Fruit fly (Drosophila melanogaster) whole organism, embryonic: ENCODE measurements around the gene CG14100.

Experiments used
- CG10543 ChIP-seq: fragments of 200-800 bp; sonication (Bioruptor generic); optimal IDR thresholded peaks from 3 replicates; lab custom pipeline; 2017; ENCODE audit warnings: missing biosample characterization, mild to moderate bottlenecking, missing genetic modification characterization, moderate library complexity
- CG11085 ChIP-seq: fragments of 200-800 bp; sonication (Bioruptor generic); IDR thresholded peaks from 2 replicates; pipeline ENCODE4 v1.3.6; 2022; ENCODE audit warnings: missing biosample characterization, missing genetic modification characterization
- CG11504 ChIP-seq: fragments of 200-800 bp; sonication (Bioruptor generic); optimal IDR thresholded peaks from 3 replicates; lab custom pipeline; 2019; ENCODE audit warnings: missing biosample characterization, mild to moderate bottlenecking, missing genetic modification characterization, moderate library complexity
- CG12104 ChIP-seq: fragments of 200-800 bp; sonication (Bioruptor generic); optimal IDR thresholded peaks from 3 replicates; lab custom pipeline; 2016; ENCODE audit warnings: missing biosample characterization, missing genetic modification characterization
- CG16815 ChIP-seq: fragments of 200-800 bp; sonication (Bioruptor generic); optimal IDR thresholded peaks from 3 replicates; lab custom pipeline; 2017; ENCODE audit warnings: missing biosample characterization, mild to moderate bottlenecking, missing genetic modification characterization
- CG17361 ChIP-seq: fragments of 200-800 bp; sonication (Bioruptor generic); IDR thresholded peaks from 3 replicates; pipeline ENCODE4 v1.3.6; 2022; ENCODE audit warnings: missing biosample characterization, missing genetic modification characterization
- CG17568 ChIP-seq: fragments of 200-800 bp; sonication (Bioruptor generic); optimal IDR thresholded peaks from 2 replicates; lab custom pipeline; 2018; ENCODE audit warnings: missing biosample characterization, mild to moderate bottlenecking, missing genetic modification characterization, moderate library complexity
- CG17829 ChIP-seq: fragments of 200-800 bp; optimal IDR thresholded peaks from 2 replicates; lab custom pipeline; 2019; ENCODE audit warnings: missing biosample characterization, mild to moderate bottlenecking, missing genetic modification characterization, moderate library complexity
- CG18599 ChIP-seq: fragments of 200-800 bp; sonication (Bioruptor generic); optimal IDR thresholded peaks from 3 replicates; lab custom pipeline; 2017; ENCODE audit warnings: missing biosample characterization, missing genetic modification characterization, mild to moderate bottlenecking, moderate library complexity, missing genetic modification reagents
- CG31365 ChIP-seq: fragments of 200-800 bp; sonication (Bioruptor generic); optimal IDR thresholded peaks from 2 replicates; lab custom pipeline; 2018; ENCODE audit warnings: missing biosample characterization, mild to moderate bottlenecking, missing genetic modification characterization
- CG3281 ChIP-seq: fragments of 200-800 bp; sonication (Bioruptor generic); optimal IDR thresholded peaks from 3 replicates; lab custom pipeline; 2017; ENCODE audit warnings: missing biosample characterization, mild to moderate bottlenecking, missing genetic modification characterization
- CG3838 ChIP-seq: fragments of 200-800 bp; sonication (Bioruptor generic); optimal IDR thresholded peaks from 3 replicates; lab custom pipeline; 2016; ENCODE audit warnings: missing biosample characterization, missing genetic modification characterization
- CG6254 ChIP-seq: fragments of 200-800 bp; sonication (Bioruptor generic); optimal IDR thresholded peaks from 3 replicates; lab custom pipeline; 2017; ENCODE audit warnings: mild to moderate bottlenecking, missing biosample characterization, missing genetic modification reagents, missing genetic modification characterization
- CG6791 ChIP-seq: fragments of 200-800 bp; sonication (Bioruptor generic); IDR thresholded peaks from 3 replicates; pipeline ENCODE4 v1.3.6; 2022; ENCODE audit warnings: missing biosample characterization, missing genetic modification characterization; ENCODE audit not compliant: partially characterized antibody
- CG7372 ChIP-seq: fragments of 200-800 bp; sonication (Bioruptor generic); IDR thresholded peaks from 2 replicates; pipeline ENCODE4 v1.3.6; 2022; ENCODE audit warnings: missing biosample characterization, missing genetic modification characterization
- CG7928 ChIP-seq: fragments of 200-800 bp; sonication (Bioruptor generic); optimal IDR thresholded peaks from 2 replicates; lab custom pipeline; 2017; ENCODE audit warnings: missing biosample characterization, mild to moderate bottlenecking, missing genetic modification characterization
- CG9876 ChIP-seq: fragments of 200-800 bp; sonication (Bioruptor generic); optimal IDR thresholded peaks from 2 replicates; lab custom pipeline; 2016; ENCODE audit warnings: missing biosample characterization, missing genetic modification characterization
- D19A ChIP-seq: fragments of 200-800 bp; optimal IDR thresholded peaks from 3 replicates; lab custom pipeline; 2019; ENCODE audit warnings: missing biosample characterization, mild to moderate bottlenecking, missing genetic modification characterization, moderate library complexity
- Dfd ChIP-seq, 2 experiments: fragments of >200 bp; optimal IDR thresholded peaks; 2 replicates each; lab custom pipeline; 2017; ENCODE audit warnings: missing biosample characterization in 2 of 2, missing genetic modification characterization in 2 of 2
- Drgx ChIP-seq: fragments of 200-800 bp; sonication (Bioruptor generic); IDR thresholded peaks from 2 replicates; pipeline ENCODE4 v1.3.6; 2022; ENCODE audit warnings: missing biosample characterization, missing genetic modification characterization
- E2f2 ChIP-seq: fragments of 200-800 bp; sonication (Bioruptor generic); IDR thresholded peaks from 2 replicates; pipeline ENCODE4 v1.3.6; 2022; ENCODE audit warnings: missing biosample characterization, missing genetic modification characterization
- Ets65A ChIP-seq: fragments of 200-800 bp; sonication (Bioruptor generic); peaks from one replicate; lab custom pipeline; 2016; ENCODE audit warnings: missing biosample characterization, missing genetic modification characterization
- Fer1 ChIP-seq: fragments of 200-800 bp; sonication (Bioruptor generic); optimal IDR thresholded peaks from 2 replicates; lab custom pipeline; 2017; ENCODE audit warnings: missing biosample characterization, mild to moderate bottlenecking, missing genetic modification characterization
- HLHmδ ChIP-seq: fragments of 200-800 bp; sonication (Bioruptor generic); optimal IDR thresholded peaks from 2 replicates; lab custom pipeline; 2018; ENCODE audit warnings: missing biosample characterization, mild to moderate bottlenecking, missing genetic modification characterization, moderate library complexity
- HmgZ ChIP-seq: fragments of 200-800 bp; sonication (Bioruptor generic); optimal IDR thresholded peaks from 2 replicates; lab custom pipeline; 2018; ENCODE audit warnings: missing biosample characterization, mild to moderate bottlenecking, missing genetic modification characterization
- Hmx ChIP-seq: fragments of 200-800 bp; sonication (Bioruptor generic); optimal IDR thresholded peaks from 2 replicates; lab custom pipeline; 2016; ENCODE audit warnings: missing biosample characterization, missing genetic modification characterization
- Lpt ChIP-seq: fragments of >200 bp; optimal IDR thresholded peaks from 2 replicates; lab custom pipeline; 2018; ENCODE audit warnings: missing biosample characterization, missing genetic modification characterization
- MESR4 ChIP-seq: fragments of 200-800 bp; sonication (Bioruptor generic); optimal IDR thresholded peaks from 2 replicates; lab custom pipeline; 2018; ENCODE audit warnings: missing biosample characterization, mild to moderate bottlenecking, missing genetic modification characterization, moderate library complexity
- Side ChIP-seq: fragments of 200-800 bp; sonication (Bioruptor generic); optimal IDR thresholded peaks from 2 replicates; lab custom pipeline; 2016; ENCODE audit warnings: missing biosample characterization, missing genetic modification characterization
- Six4 ChIP-seq: fragments of 200-800 bp; sonication (Bioruptor generic); optimal IDR thresholded peaks from 2 replicates; lab custom pipeline; 2016; ENCODE audit warnings: missing biosample characterization, missing genetic modification characterization
- ac ChIP-seq: fragments of 200-800 bp; sonication (Bioruptor generic); optimal IDR thresholded peaks from 3 replicates; lab custom pipeline; 2017; ENCODE audit warnings: missing biosample characterization, mild to moderate bottlenecking, missing genetic modification characterization
- bcd ChIP-seq: fragments of 200-800 bp; sonication (Bioruptor generic); optimal IDR thresholded peaks from 2 replicates; lab custom pipeline; 2017; ENCODE audit warnings: missing biosample characterization, mild to moderate bottlenecking, missing genetic modification characterization
- crc ChIP-seq: fragments of 200-800 bp; sonication (Bioruptor generic); optimal IDR thresholded peaks from 2 replicates; lab custom pipeline; 2016; ENCODE audit warnings: missing biosample characterization, missing genetic modification characterization
- crol ChIP-seq: fragments of 200-800 bp; sonication (Bioruptor generic); IDR thresholded peaks from 2 replicates; pipeline ENCODE4 v1.3.6; 2022; ENCODE audit warnings: missing biosample characterization, missing genetic modification characterization
- dmrt11E ChIP-seq: fragments of 200-800 bp; sonication (Bioruptor generic); optimal IDR thresholded peaks from 3 replicates; lab custom pipeline; 2018; ENCODE audit warnings: missing biosample characterization, mild to moderate bottlenecking, missing genetic modification characterization, moderate library complexity
- dysf ChIP-seq: fragments of 200-800 bp; sonication (Bioruptor generic); IDR thresholded peaks from 3 replicates; pipeline ENCODE4 v1.3.6; 2022; ENCODE audit warnings: missing biosample characterization, missing genetic modification characterization
- esg ChIP-seq: fragments of 200-800 bp; sonication (Bioruptor generic); conservative IDR thresholded peaks from 2 replicates; pipeline ENCODE4 v1.3.6; 2022; ENCODE audit warnings: missing biosample characterization, missing genetic modification characterization
- eyg ChIP-seq: fragments of 200-800 bp; sonication (Bioruptor generic); optimal IDR thresholded peaks from 3 replicates; lab custom pipeline; 2016; ENCODE audit warnings: missing biosample characterization, missing genetic modification characterization
- gcm ChIP-seq: fragments of 200-800 bp; sonication (Bioruptor generic); optimal IDR thresholded peaks from 2 replicates; lab custom pipeline; 2019; ENCODE audit warnings: missing biosample characterization, mild to moderate bottlenecking, missing genetic modification characterization, moderate library complexity
- insv ChIP-seq, 2 experiments: fragments of 200-800 bp; sonication (Bioruptor generic); optimal IDR thresholded peaks; 3 replicates each; lab custom pipeline; 2016 to 2018; ENCODE audit warnings: missing biosample characterization in 2 of 2, missing genetic modification characterization in 2 of 2
- jigr1 ChIP-seq: fragments of 200-800 bp; sonication (Bioruptor generic); IDR thresholded peaks from 3 replicates; pipeline ENCODE4 v1.3.6; 2022; ENCODE audit warnings: missing biosample characterization, missing genetic modification characterization
- lab ChIP-seq: fragments of 200-800 bp; sonication (Bioruptor generic); optimal IDR thresholded peaks from 3 replicates; lab custom pipeline; 2017; ENCODE audit warnings: missing biosample characterization, missing genetic modification characterization, mild to moderate bottlenecking, moderate library complexity, missing genetic modification reagents
- luna ChIP-seq: fragments of 200-800 bp; sonication (Bioruptor generic); optimal IDR thresholded peaks from 2 replicates; lab custom pipeline; 2016; ENCODE audit warnings: missing biosample characterization, missing genetic modification characterization
- oc ChIP-seq: fragments of 200-800 bp; sonication (Bioruptor generic); optimal IDR thresholded peaks from 2 replicates; lab custom pipeline; 2018; ENCODE audit warnings: missing biosample characterization, mild to moderate bottlenecking, missing genetic modification characterization, moderate library complexity
- onecut ChIP-seq: fragments of 200-800 bp; sonication (Bioruptor generic); IDR thresholded peaks from 2 replicates; pipeline ENCODE4 v1.3.6; 2022; ENCODE audit warnings: missing biosample characterization, missing genetic modification characterization
- org-1 ChIP-seq: fragments of 200-800 bp; sonication (Bioruptor generic); optimal IDR thresholded peaks from 2 replicates; lab custom pipeline; 2017; ENCODE audit warnings: missing biosample characterization, missing genetic modification characterization
- p53 ChIP-seq: fragments of 200-800 bp; sonication (Bioruptor generic); optimal IDR thresholded peaks from 2 replicates; lab custom pipeline; 2016; ENCODE audit warnings: missing biosample characterization, missing genetic modification characterization
- repo ChIP-seq: fragments of 200-800 bp; sonication (Bioruptor generic); optimal IDR thresholded peaks from 2 replicates; lab custom pipeline; 2016; ENCODE audit warnings: missing biosample characterization, missing genetic modification characterization
- sim ChIP-seq: fragments of 200-800 bp; sonication (Bioruptor generic); IDR thresholded peaks from 2 replicates; pipeline ENCODE4 v1.3.6; 2022; ENCODE audit warnings: missing biosample characterization, missing genetic modification characterization
- slou ChIP-seq: fragments of 200-800 bp; sonication (Bioruptor generic); optimal IDR thresholded peaks from 3 replicates; lab custom pipeline; 2016; ENCODE audit warnings: missing biosample characterization, missing genetic modification characterization
- so ChIP-seq: fragments of 200-800 bp; sonication (Bioruptor generic); IDR thresholded peaks from 3 replicates; pipeline ENCODE4 v1.3.6; 2022; ENCODE audit warnings: missing biosample characterization, missing genetic modification characterization
- stc ChIP-seq: fragments of 200-800 bp; sonication (Bioruptor generic); IDR thresholded peaks from 2 replicates; pipeline ENCODE4 v1.3.6; 2022; ENCODE audit warnings: missing biosample characterization, missing genetic modification characterization
- trem ChIP-seq: fragments of 200-800 bp; optimal IDR thresholded peaks from 3 replicates; lab custom pipeline; 2019; ENCODE audit warnings: missing biosample characterization, mild to moderate bottlenecking, missing genetic modification characterization, moderate library complexity

The CG14100 gene

DNA sequence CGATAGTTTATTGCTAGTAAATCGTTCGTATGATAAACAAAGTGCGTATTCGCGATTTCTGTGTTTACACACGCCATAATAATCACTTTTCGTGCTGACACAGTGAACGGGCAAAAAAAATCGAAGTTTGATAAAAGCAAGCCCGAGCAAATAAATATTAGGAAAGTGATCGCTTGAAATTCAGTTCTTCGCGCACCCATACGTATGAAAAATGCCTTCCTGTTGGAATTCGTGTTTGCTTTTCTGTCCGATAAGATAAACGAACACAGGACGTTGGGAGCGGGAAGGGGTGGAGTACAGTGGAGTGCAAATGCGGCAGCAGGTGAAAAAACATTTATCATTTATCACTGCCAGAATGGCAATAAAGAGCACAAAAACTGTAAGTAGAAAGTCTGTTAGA, 40.4 kb upstream of the CG14100 start (continued):
- no peak for TF ChIP-seq bcd (GFP tag; lab: Kevin White, UChicago)
- TF ChIP-seq stc (GFP tag; lab: Robert Waterston, UW), result no peak
- no peak for TF ChIP-seq Lpt
- no peak for TF ChIP-seq HLHmδ (GFP tag; lab: Kevin White, UChicago)
- no peak for TF ChIP-seq sim
- TF ChIP-seq trem, result no peak
- TF ChIP-seq ac (GFP tag; lab: Kevin White, UChicago), result peak; percentile 4
- TF ChIP-seq jigr1, result no peak
- TF ChIP-seq CG7928, result no peak
- TF ChIP-seq gcm, result no peak
- no peak for TF ChIP-seq crc (GFP tag; lab: Kevin White, UChicago)
- no peak for TF ChIP-seq so (GFP tag; lab: Robert Waterston, UW)
- no peak for TF ChIP-seq MESR4 (GFP tag; lab: Kevin White, UChicago)
- no peak for TF ChIP-seq Hmx (GFP tag; lab: Kevin White, UChicago)
- TF ChIP-seq CG31365 (tag; lab: Kevin White, UChicago), result no peak
- TF ChIP-seq luna (GFP tag; lab: Kevin White, UChicago), result no peak
- TF ChIP-seq eyg (GFP tag; lab: Kevin White, UChicago), result no peak
- no peak for TF ChIP-seq CG11085 (GFP tag; lab: Robert Waterston, UW)
- TF ChIP-seq p53, result no peak
- peak; percentile 55 for TF ChIP-seq CG10543
- TF ChIP-seq Drgx (GFP tag; lab: Robert Waterston, UW), result no peak
- no peak for TF ChIP-seq Dfd (GFP tag; optimal IDR thresholded peaks at IDR 0.05; lab: Kevin White, UChicago)
- no peak for TF ChIP-seq org-1 (GFP tag; lab: Kevin White, UChicago)
- TF ChIP-seq slou (GFP tag; lab: Kevin White, UChicago), result no peak
- TF ChIP-seq dmrt11E (tag; lab: Kevin White, UChicago), result no peak
- no peak for TF ChIP-seq D19A (tag; lab: Kevin White, UChicago)
- TF ChIP-seq Side (GFP tag; lab: Kevin White, UChicago), result no peak
- TF ChIP-seq CG3281 (GFP tag; lab: Kevin White, UChicago), result peak; percentile 33
- peak; percentile 74 for TF ChIP-seq crol (GFP tag; lab: Robert Waterston, UW)
- peak; percentile 42 for TF ChIP-seq Fer1 (GFP tag; lab: Kevin White, UChicago)
- TF ChIP-seq CG16815 (GFP tag; lab: Kevin White, UChicago), result no peak
- no peak for TF ChIP-seq onecut
- TF ChIP-seq CG9876 (GFP tag; lab: Kevin White, UChicago), result no peak
- TF ChIP-seq Six4 (GFP tag; lab: Kevin White, UChicago), result no peak
- TF ChIP-seq CG17568 (GFP tag; lab: Kevin White, UChicago), result no peak
- TF ChIP-seq esg, result no peak
- TF ChIP-seq HmgZ, result peak; percentile 22
- TF ChIP-seq CG6791, result no peak
- no peak for TF ChIP-seq CG17829 (tag; lab: Kevin White, UChicago)
- no peak for TF ChIP-seq Ets65A (GFP tag; lab: Kevin White, UChicago)
- peak in 1 of 2 experiments; percentile 51 for TF ChIP-seq insv (GFP tag; optimal IDR thresholded peaks at IDR 0.05; lab: Kevin White, UChicago)
- TF ChIP-seq CG12104 (GFP tag; lab: Kevin White, UChicago), result no peak
- TF ChIP-seq oc, result no peak
- no peak for TF ChIP-seq repo
- TF ChIP-seq lab (GFP tag; lab: Kevin White, UChicago), result peak; percentile 80
- no peak for TF ChIP-seq dysf (GFP tag; lab: Robert Waterston, UW)
- no peak for TF ChIP-seq E2f2
- no peak for TF ChIP-seq CG6254 (GFP tag; lab: Kevin White, UChicago)
- TF ChIP-seq CG17361 (GFP tag; lab: Robert Waterston, UW), result no peak
- no peak for TF ChIP-seq CG3838 (GFP tag; lab: Kevin White, UChicago)
- no peak for TF ChIP-seq CG7372 (GFP tag; lab: Robert Waterston, UW)
- TF ChIP-seq CG18599, result peak; percentile 68
- no peak for TF ChIP-seq CG11504 (tag; lab: Kevin White, UChicago)
